Fruit fly (Drosophila melanogaster): ENCODE measurements around the gene Rad23.

DNA sequence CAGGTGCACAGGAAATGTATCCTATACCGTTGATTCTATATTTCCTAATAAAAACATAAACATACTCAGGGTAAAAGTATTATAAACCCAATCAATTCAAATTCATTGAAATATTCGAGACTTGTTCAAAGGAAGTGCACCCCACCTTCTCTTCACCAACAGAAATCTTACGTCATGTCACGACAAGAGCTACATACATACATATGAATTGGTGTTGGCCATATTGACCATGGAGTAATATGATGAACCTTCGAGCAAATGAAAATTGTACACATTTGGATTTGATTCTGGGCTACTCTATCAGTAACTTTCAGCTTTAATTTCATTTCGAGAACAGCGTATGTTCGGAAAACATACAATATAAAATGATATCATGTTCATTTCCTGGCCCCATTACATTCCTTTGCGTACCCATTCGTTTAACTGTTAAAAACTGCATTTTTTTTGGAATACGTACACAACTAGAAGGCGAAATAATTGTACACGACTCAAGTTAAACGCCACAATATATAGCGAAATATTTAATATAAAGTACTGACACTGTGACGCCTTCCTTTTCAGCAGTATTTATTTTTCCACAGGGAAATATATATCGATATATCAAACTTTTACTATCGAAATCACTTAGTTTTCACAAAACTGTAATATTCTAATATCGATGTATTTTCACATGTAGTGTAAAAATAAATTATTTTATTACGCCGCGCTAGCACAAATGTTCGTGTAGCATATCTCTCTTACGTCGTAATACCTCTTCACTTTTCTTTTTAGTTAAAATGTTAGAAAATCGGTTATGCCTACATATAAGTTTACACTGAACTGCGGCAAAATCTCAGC is 50.4 kb downstream of the Rad23 start, which contains the start of gene PMCA:
- TF ChIP-seq Hr4 (GFP tag; optimal IDR thresholded peaks at IDR 0.05), result no peak
- TF ChIP-seq CG6854 (GFP tag; optimal IDR thresholded peaks at IDR 0.05), result no peak
- no peak for TF ChIP-seq Hr39 (GFP tag; optimal IDR thresholded peaks at IDR 0.05)
- no peak for TF ChIP-seq CG9139 (GFP tag; optimal IDR thresholded peaks at IDR 0.05)
- TF ChIP-seq ss (GFP tag; optimal IDR thresholded peaks at IDR 0.05), result no peak
- TF ChIP-seq Sox15 (GFP tag; optimal IDR thresholded peaks at IDR 0.05), result no peak
- no peak for TF ChIP-seq Sox14 (GFP tag; optimal IDR thresholded peaks at IDR 0.05)
- TF ChIP-seq lz (GFP tag; optimal IDR thresholded peaks at IDR 0.05), result no peak
- TF ChIP-seq eg (GFP tag; IDR thresholded peaks at IDR 0.05), result no peak
- TF ChIP-seq pdm3 (GFP tag; optimal IDR thresholded peaks at IDR 0.05), result no peak
- TF ChIP-seq CG6163 (GFP tag; IDR thresholded peaks at IDR 0.05), result no peak
- TF ChIP-seq Lpt (GFP tag; optimal IDR thresholded peaks at IDR 0.05), result no peak
- TF ChIP-seq fd59A (GFP tag; optimal IDR thresholded peaks at IDR 0.05), result no peak
